Worm (Caenorhabditis elegans): Measurements from ENCODE around the gene M176.16.

DNA sequence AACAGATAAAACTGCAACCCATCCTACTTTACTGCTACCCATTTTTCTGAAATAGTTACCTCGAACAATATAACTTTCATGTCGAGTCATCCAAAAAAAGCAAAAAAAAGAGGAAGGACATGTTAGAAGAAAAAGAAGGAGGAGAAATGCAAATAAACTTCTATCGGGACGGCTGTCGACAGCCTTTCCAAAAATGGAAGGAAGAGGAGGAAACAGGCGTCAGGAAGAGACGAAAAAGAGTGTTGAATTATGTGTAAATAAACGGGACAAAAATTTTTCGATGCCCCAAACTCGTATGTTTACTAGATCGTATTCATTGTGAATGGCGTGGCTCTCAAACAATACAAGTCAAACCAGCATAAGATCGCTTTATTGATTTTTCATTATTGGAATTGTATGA, 9.3 kb downstream of the M176.16 start, which contains the start of gene M176.5:
- TF ChIP-seq sea-1 (GFP tag; conservative IDR thresholded peaks at IDR 0.05), result no peak
- TF ChIP-seq hnd-1 (tag; optimal IDR thresholded peaks at IDR 0.05), result no peak
- TF ChIP-seq hmg-4 (GFP tag; optimal IDR thresholded peaks at IDR 0.05), result no peak
- TF ChIP-seq ceh-36 (tag; optimal IDR thresholded peaks at IDR 0.05), result no peak
- no peak for TF ChIP-seq B0310.2 (tag; optimal IDR thresholded peaks at IDR 0.05)
- no peak for TF ChIP-seq F13C5.2 (tag; optimal IDR thresholded peaks at IDR 0.05)
- TF ChIP-seq flt-1 (GFP tag; IDR thresholded peaks at IDR 0.05), result no peak

Data from whole organism, early embryonic.